Fruit fly (Drosophila melanogaster): ENCODE results near the gene CG10077.
A peak's percentile ranks its signal among the peaks of the same experiment; 100 is the strongest.

The CG10077 gene

DNA sequence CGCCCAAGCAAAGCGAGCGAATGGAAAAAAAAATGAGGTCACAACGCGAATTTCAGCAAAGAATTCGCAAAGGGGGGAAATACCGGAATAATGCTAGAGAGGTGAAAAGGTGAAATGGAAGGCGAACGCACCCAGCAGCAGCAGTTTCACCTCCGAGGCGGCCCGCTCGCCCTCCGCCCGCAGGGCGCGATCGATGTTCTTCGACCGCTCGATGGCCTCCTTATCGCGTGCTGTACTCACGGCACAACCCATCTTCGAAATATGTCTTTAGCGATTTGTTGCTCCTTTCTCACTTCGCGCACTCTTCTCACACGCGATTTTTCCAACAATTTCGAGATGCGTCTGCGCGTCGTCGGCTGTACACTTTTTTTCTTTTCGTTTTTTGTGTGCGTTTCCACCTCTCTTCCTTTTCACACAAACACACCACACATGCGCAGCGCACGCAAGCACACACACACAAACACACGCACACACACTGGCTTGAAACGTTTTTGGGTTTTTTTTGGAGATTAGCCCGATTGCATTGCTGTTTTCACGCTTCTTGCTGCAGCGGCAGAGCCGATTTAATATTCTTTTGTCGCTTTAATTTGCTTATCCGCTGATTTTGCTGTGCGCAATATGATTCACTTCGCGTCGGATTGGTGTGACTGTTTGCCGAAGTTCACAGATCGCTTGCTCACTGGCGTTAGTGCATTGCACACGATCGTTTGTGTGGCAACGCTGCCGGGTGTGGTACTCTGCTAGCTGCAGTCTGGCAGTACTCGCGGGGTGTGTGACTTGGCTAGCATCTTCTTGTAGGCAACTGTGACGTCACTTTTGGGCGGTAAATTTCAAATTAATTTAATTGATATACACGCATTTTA, 23.9 kb upstream of the CG10077 start, which contains the start of gene Galphai (continued):
- TF ChIP-seq Asciz (GFP tag; optimal IDR thresholded peaks at IDR 0.05) (no peak), esg (GFP tag; conservative IDR thresholded peaks at IDR 0.05) (no peak), stwl (tag; optimal IDR thresholded peaks at IDR 0.05) (peak; percentile 86), NfI (GFP tag; optimal IDR thresholded peaks at IDR 0.05) (no peak), pum (GFP tag; optimal IDR thresholded peaks at IDR 0.05) (peak; percentile 37), CG14014 (GFP tag; IDR thresholded peaks at IDR 0.05) (no peak), CG17612 (GFP tag; IDR thresholded peaks at IDR 0.05) (no peak), CG15269 (tag; optimal IDR thresholded peaks at IDR 0.05) (no peak), oc (tag; optimal IDR thresholded peaks at IDR 0.05) (no peak), CG8944 (GFP tag; optimal IDR thresholded peaks at IDR 0.05) (no peak), phol (tag; optimal IDR thresholded peaks at IDR 0.05) (peak; percentile 73), da (GFP tag; optimal IDR thresholded peaks at IDR 0.05) (no peak), ems (GFP tag; optimal IDR thresholded peaks at IDR 0.05) (peak; percentile 40), MESR4 (GFP tag; optimal IDR thresholded peaks at IDR 0.05) (peak; percentile 82), bsh (GFP tag; optimal IDR thresholded peaks at IDR 0.05) (no peak), shn (GFP tag; optimal IDR thresholded peaks at IDR 0.05) (peak; percentile 58), en (GFP tag; optimal IDR thresholded peaks at IDR 0.05) (no peak), CG12942 (GFP tag; optimal IDR thresholded peaks at IDR 0.05) (peak; percentile 50), CG11085 (GFP tag; IDR thresholded peaks at IDR 0.05) (no peak), B-H2 (GFP tag; optimal IDR thresholded peaks at IDR 0.05) (no peak), mld (GFP tag; IDR thresholded peaks at IDR 0.05; ENCODE audit: partially characterized antibody) (no peak), HLHmδ (GFP tag; optimal IDR thresholded peaks at IDR 0.05) (peak; percentile 16), dati (GFP tag; IDR thresholded peaks at IDR 0.05) (no peak), Vsx1 (GFP tag; optimal IDR thresholded peaks at IDR 0.05) (no peak), CG14710 (tag; optimal IDR thresholded peaks at IDR 0.05) (peak; percentile 87), Taf1 (GFP tag; IDR thresholded peaks at IDR 0.05) (no peak), fd96Cb (tag; optimal IDR thresholded peaks at IDR 0.05) (no peak), Atf-2 (GFP tag; optimal IDR thresholded peaks at IDR 0.05) (no peak), CG9932 (GFP tag; IDR thresholded peaks at IDR 0.05) (peak; percentile 66), CG6854 (GFP tag; optimal IDR thresholded peaks at IDR 0.05) (no peak), maf-S (GFP tag; optimal IDR thresholded peaks at IDR 0.05) (peak; percentile 24), Abd-B (GFP tag; optimal IDR thresholded peaks at IDR 0.05) (peak; percentile 58), Ada2b (GFP tag; IDR thresholded peaks at IDR 0.05) (no peak), CG10267 (tag; optimal IDR thresholded peaks at IDR 0.05) (peak; percentile 72), CG11560 (tag; IDR thresholded peaks at IDR 0.05) (peak; percentile 62; the same call in 2 of the 3 replicates), CG17385 (GFP tag; optimal IDR thresholded peaks at IDR 0.05) (no peak), Hr39 (optimal IDR thresholded peaks at IDR 0.05) (no peak), pnt (GFP tag; optimal IDR thresholded peaks at IDR 0.05) (peak; percentile 41), ci (GFP tag; IDR thresholded peaks at IDR 0.05) (peak; percentile 77; the same call in 2 of the 3 replicates), bigmax (GFP tag; optimal IDR thresholded peaks at IDR 0.05) (no peak), pros (GFP tag; optimal IDR thresholded peaks at IDR 0.05) (no peak), ken (GFP tag; IDR thresholded peaks at IDR 0.05) (peak; percentile 59; the same call in 1 of the 3 replicates), CG4328 (GFP tag; optimal IDR thresholded peaks at IDR 0.05) (no peak), CG12659 (GFP tag; optimal IDR thresholded peaks at IDR 0.05) (peak; percentile 76), sna (GFP tag; IDR thresholded peaks at IDR 0.05; ENCODE audit: partially characterized antibody) (no peak), pzg (GFP tag; optimal IDR thresholded peaks at IDR 0.05) (peak; percentile 100), E2f2 (GFP tag; IDR thresholded peaks at IDR 0.05) (peak; percentile 99), nerfin-1 (tag; optimal IDR thresholded peaks at IDR 0.05) (no peak), jigr1 (GFP tag; IDR thresholded peaks at IDR 0.05) (no peak)

Data from whole organism, embryonic.